Worm (Caenorhabditis elegans) whole organism, young adult: ENCODE data around the gene srg-65.

Experiments used
- B0035.1 ChIP-seq: sonication (generic microtip); optimal IDR thresholded peaks from 2 replicates; lab custom pipeline; 2016; ENCODE audit warnings: missing genetic modification characterization, mild to moderate bottlenecking, missing compliant biosample characterization, missing genotype, missing genetic modification reagents
- C06A6.2 ChIP-seq: fragments of 200-800 bp; sonication (Bioruptor generic); conservative IDR thresholded peaks from 2 replicates; pipeline ENCODE4 v1.3.6; 2022; ENCODE audit warnings: missing genetic modification characterization, missing compliant biosample characterization
- F37B4.10 ChIP-seq: fragments of 200-800 bp; sonication (Bioruptor generic); IDR thresholded peaks from 2 replicates; pipeline ENCODE4 v1.3.6; 2022; ENCODE audit warnings: missing genetic modification characterization, missing compliant biosample characterization
- F57A8.1 ChIP-seq: fragments of 200-800 bp; sonication (Bioruptor generic); optimal IDR thresholded peaks from 2 replicates; lab custom pipeline; 2018; ENCODE audit warnings: mild to moderate bottlenecking, missing genetic modification characterization, moderate library complexity, missing compliant biosample characterization
- F57C9.4 ChIP-seq: sonication (generic microtip); optimal IDR thresholded peaks from 2 replicates; lab custom pipeline; 2017; ENCODE audit warnings: mild to moderate bottlenecking, missing genetic modification characterization, missing compliant biosample characterization
- Y53F4B.3 ChIP-seq: fragments of 200-800 bp; sonication (Bioruptor generic); IDR thresholded peaks from 2 replicates; pipeline ENCODE4 v1.3.6; 2022; ENCODE audit warnings: missing genetic modification reagents, missing genetic modification characterization, missing compliant biosample characterization
- Y53G8AR.9 ChIP-seq: fragments of 200-800 bp; sonication (Bioruptor generic); conservative IDR thresholded peaks from 2 replicates; pipeline ENCODE4 v1.3.6; 2022; ENCODE audit warnings: missing genetic modification reagents, missing genetic modification characterization, missing compliant biosample characterization
- Y56A3A.18 ChIP-seq: fragments of 200-800 bp; sonication (Bioruptor generic); IDR thresholded peaks from 2 replicates; pipeline ENCODE4 v1.3.6; 2022; ENCODE audit warnings: missing genetic modification reagents, missing genetic modification characterization, missing compliant biosample characterization
- attf-3 ChIP-seq: fragments of 200-800 bp; sonication (Bioruptor generic); conservative IDR thresholded peaks from 2 replicates; pipeline ENCODE4 v1.3.6; 2022; ENCODE audit warnings: missing genetic modification reagents, missing genetic modification characterization, missing compliant biosample characterization
- attf-5 ChIP-seq: fragments of 200-800 bp; sonication (Bioruptor generic); optimal IDR thresholded peaks from 2 replicates; lab custom pipeline; 2018; ENCODE audit warnings: mild to moderate bottlenecking, missing genetic modification characterization, missing compliant biosample characterization
- bed-1 ChIP-seq: fragments of 200-800 bp; sonication (Bioruptor generic); IDR thresholded peaks from 2 replicates; pipeline ENCODE4 v1.3.6; 2022; ENCODE audit warnings: missing genetic modification reagents, missing genetic modification characterization, missing compliant biosample characterization
- ceh-27 ChIP-seq: fragments of 200-800 bp; sonication (Bioruptor generic); optimal IDR thresholded peaks from 2 replicates; lab custom pipeline; 2018; ENCODE audit warnings: mild to moderate bottlenecking, missing genetic modification characterization, moderate library complexity, missing compliant biosample characterization
- dpff-1 ChIP-seq: sonication (generic microtip); optimal IDR thresholded peaks from 2 replicates; lab custom pipeline; 2017; ENCODE audit warnings: mild to moderate bottlenecking, missing genetic modification characterization, missing compliant biosample characterization
- egl-18 ChIP-seq: fragments of 200-800 bp; sonication (Bioruptor generic); IDR thresholded peaks from 2 replicates; pipeline ENCODE4 v1.3.6; 2022; ENCODE audit warnings: missing genetic modification reagents, missing genetic modification characterization, missing compliant biosample characterization
- egl-44 ChIP-seq: fragments of 200-800 bp; sonication (Bioruptor generic); IDR thresholded peaks from 2 replicates; pipeline ENCODE4 v1.3.6; 2022; ENCODE audit warnings: missing genetic modification reagents, missing genetic modification characterization, missing compliant biosample characterization
- egrh-3 ChIP-seq: fragments of 200-800 bp; sonication (Bioruptor generic); IDR thresholded peaks from 2 replicates; pipeline ENCODE4 v1.3.6; 2022; ENCODE audit warnings: missing genetic modification reagents, missing genetic modification characterization, missing compliant biosample characterization
- hlh-12 ChIP-seq: sonication (generic microtip); optimal IDR thresholded peaks from 2 replicates; lab custom pipeline; 2016; ENCODE audit warnings: missing genetic modification characterization, missing compliant biosample characterization
- lin-35 ChIP-seq, 3 experiments: fragments of 150-350 bp in 2 of 3; sonication (generic microtip) in 1 of 3; optimal IDR thresholded peaks; 2 replicates each; lab custom pipeline; 2014 to 2018; ENCODE audit warnings: missing biosample characterization in 3 of 3, missing genetic modification characterization in 3 of 3, missing genetic modification reagents in 3 of 3
- lin-40 ChIP-seq: sonication (generic microtip); optimal IDR thresholded peaks from 2 replicates; lab custom pipeline; 2016; ENCODE audit warnings: missing genetic modification characterization, mild to moderate bottlenecking, missing compliant biosample characterization, missing genotype, missing genetic modification reagents
- lin-54 ChIP-seq: fragments of 200-800 bp; sonication (Bioruptor generic); optimal IDR thresholded peaks from 2 replicates; lab custom pipeline; 2018; ENCODE audit warnings: mild to moderate bottlenecking, missing genetic modification characterization, missing compliant biosample characterization
- lir-1 ChIP-seq: fragments of 200-800 bp; sonication (Bioruptor generic); conservative IDR thresholded peaks from 2 replicates; pipeline ENCODE4 v1.3.6; 2022; ENCODE audit warnings: missing genetic modification reagents, missing genetic modification characterization, missing compliant biosample characterization
- madf-3 ChIP-seq: fragments of 200-800 bp; sonication (Bioruptor generic); IDR thresholded peaks from 2 replicates; pipeline ENCODE4 v1.3.6; 2022; ENCODE audit warnings: missing genetic modification reagents, missing genetic modification characterization, missing compliant biosample characterization
- madf-6 ChIP-seq: fragments of 200-800 bp; sonication (Bioruptor generic); IDR thresholded peaks from 2 replicates; pipeline ENCODE4 v1.3.6; 2022; ENCODE audit warnings: missing genetic modification reagents, missing genetic modification characterization, missing compliant biosample characterization
- mcd-1 ChIP-seq: fragments of 200-800 bp; sonication (Bioruptor generic); IDR thresholded peaks from 2 replicates; pipeline ENCODE4 v1.3.6; 2022; ENCODE audit warnings: missing genetic modification reagents, missing genetic modification characterization, missing compliant biosample characterization
- snpc-1.1 ChIP-seq: sonication (generic microtip); optimal IDR thresholded peaks from 2 replicates; lab custom pipeline; 2017; ENCODE audit warnings: missing genetic modification characterization, mild to moderate bottlenecking, missing compliant biosample characterization, antibody characterized with exemption, moderate library complexity, missing genotype, missing genetic modification reagents; ENCODE audit not compliant: insufficient read depth
- snpc-1.3 ChIP-seq: sonication (generic microtip); optimal IDR thresholded peaks from 2 replicates; lab custom pipeline; 2017; ENCODE audit warnings: missing genetic modification characterization, mild to moderate bottlenecking, missing compliant biosample characterization, antibody characterized with exemption, moderate library complexity, missing genotype, missing genetic modification reagents; ENCODE audit not compliant: insufficient read depth
- snpc-3.4 ChIP-seq: sonication (generic microtip); optimal IDR thresholded peaks from 2 replicates; lab custom pipeline; 2017; ENCODE audit warnings: missing genetic modification characterization, mild to moderate bottlenecking, missing compliant biosample characterization, antibody characterized with exemption, moderate library complexity, missing genotype, missing genetic modification reagents
- snpc-4 ChIP-seq, 5 experiments: fragments of 150-350 bp in 1 of 5; sonication (generic microtip) in 4 of 5; optimal IDR thresholded peaks; 2 replicates each; lab custom pipeline; 2014 to 2018; ENCODE audit warnings: missing genetic modification characterization in 5 of 5, missing biosample characterization in 3 of 5, antibody characterized with exemption in 2 of 5, mild to moderate bottlenecking in 2 of 5, missing compliant biosample characterization in 2 of 5, missing genotype in 2 of 5, moderate library complexity in 2 of 5, missing genetic modification reagents in 1 of 5
- tbp1 ChIP-seq: fragments of 200-800 bp; sonication (Bioruptor generic); optimal IDR thresholded peaks from 2 replicates; lab custom pipeline; 2018; ENCODE audit warnings: mild to moderate bottlenecking, missing genetic modification characterization, missing compliant biosample characterization
- xnd-1 ChIP-seq: sonication (generic microtip); optimal IDR thresholded peaks from 2 replicates; lab custom pipeline; 2016; ENCODE audit warnings: missing genotype, missing genetic modification reagents, missing genetic modification characterization, missing compliant biosample characterization
- ztf-25 ChIP-seq: fragments of 200-800 bp; sonication (Bioruptor generic); IDR thresholded peaks from 2 replicates; pipeline ENCODE4 v1.3.6; 2022; ENCODE audit warnings: missing genetic modification reagents, missing genetic modification characterization, missing compliant biosample characterization

The srg-65 gene

ce11 chrV:5484866-5485265 lies at the start of gene srg-65:
Gene srg-65 (minus strand): TSS chrV:5484966.
- no peak for TF ChIP-seq lin-40 (tag; lab: Kevin White, UChicago)
- TF ChIP-seq hlh-12 (tag; lab: Kevin White, UChicago): no peak

- TF ChIP-seq Y53F4B.3 (GFP tag; lab: Robert Waterston, UW) (no peak), madf-6 (GFP tag; lab: Robert Waterston, UW) (0 out of 2 replicates have a peak, but pooled peaks have one; percentile 20)
- TF ChIP-seq, all 124 proteins: peak for 1
These were observed 49.0 kb upstream of the srg-65 start, which contains the start of gene grl-1 for ce11 chrV:5533755-5534154. Gene grl-1 (minus strand): TSS chrV:5533855.

ce11 chrV:5527694-5528093 lies 42.9 kb upstream of the srg-65 start:
- TF ChIP-seq xnd-1 (tag; lab: Kevin White, UChicago): no peak

- TF ChIP-seq B0035.1 (tag; lab: Kevin White, UChicago) (no peak), lin-54 (no peak), egl-18 (GFP tag; lab: Robert Waterston, UW) (no peak), bed-1 (no peak), dpff-1 (tag; lab: Kevin White, UChicago) (no peak), snpc-4 (GFP tag; optimal IDR thresholded peaks at IDR 0.05; lab: Kevin White, UChicago) (no peak), snpc-4 (tag; optimal IDR thresholded peaks at IDR 0.05; lab: Kevin White, UChicago) (no peak), Y53G8AR.9 (no peak), Y56A3A.18 (GFP tag; lab: Robert Waterston, UW) (no peak), F37B4.10 (GFP tag; lab: Robert Waterston, UW) (no peak), snpc-3.4 (no peak), egl-44 (no peak), tbp1 (no peak), F57C9.4 (no peak), madf-3 (GFP tag; lab: Robert Waterston, UW) (no peak), Y53F4B.3 (GFP tag; lab: Robert Waterston, UW) (no peak), egrh-3 (GFP tag; lab: Robert Waterston, UW) (no peak), C06A6.2 (GFP tag; lab: Robert Waterston, UW) (no peak)
These were observed 40.4 kb upstream of the srg-65 start for ce11 chrV:5525208-5525607.

ce11 chrV:5523260-5523659 lies 38.5 kb upstream of the srg-65 start:
- TF ChIP-seq lin-35 (GFP tag; optimal IDR thresholded peaks at IDR 0.05; lab: Kevin White, UChicago) (no peak), ceh-27 (GFP tag; lab: Kevin White, UChicago) (no peak), attf-5 (no peak), lin-54 (no peak), ztf-25 (no peak), attf-3 (GFP tag; lab: Robert Waterston, UW) (no peak), lir-1 (GFP tag; lab: Robert Waterston, UW) (no peak), snpc-1.1 (tag; lab: Kevin White, UChicago) (no peak)

ce11 chrV:5521735-5522241 lies 37.0 kb upstream of the srg-65 start, which contains the start of gene hir-1:
Gene hir-1 (plus strand): TSS chrV:5522139.
- TF ChIP-seq snpc-1.3 (tag; lab: Kevin White, UChicago) (no peak), ceh-27 (GFP tag; lab: Kevin White, UChicago) (no peak), F57A8.1 (no peak), mcd-1 (no peak)
